Worm (Caenorhabditis elegans): ENCODE measurements around the gene ZK1236.9.

DNA sequence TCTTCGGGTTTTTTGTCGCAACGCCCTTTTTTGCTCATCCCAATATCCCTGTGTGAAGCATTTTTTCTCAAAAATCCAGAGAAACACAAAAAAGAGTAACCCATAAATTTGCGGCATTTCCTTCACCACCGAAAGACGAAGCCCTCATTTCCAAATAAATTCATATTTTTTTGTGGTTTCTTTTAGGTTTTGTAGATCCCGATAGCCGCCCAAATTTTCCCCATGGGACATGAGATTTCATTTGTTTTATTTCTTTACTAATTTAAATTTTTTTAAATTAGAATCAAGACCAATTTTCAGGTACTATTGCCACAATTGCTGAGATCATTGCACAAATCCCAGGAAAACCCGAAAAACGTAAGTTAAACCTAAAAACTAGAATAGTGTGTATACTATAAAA, 31.8 kb upstream of the ZK1236.9 start, which contains the start of gene mig-39:
- no peak for TF ChIP-seq ceh-9 (tag; optimal IDR thresholded peaks at IDR 0.05)
- TF ChIP-seq hlh-30 (tag; optimal IDR thresholded peaks at IDR 0.05; ENCODE audit: insufficient read depth) = no peak
- TF ChIP-seq ceh-30 (tag; optimal IDR thresholded peaks at IDR 0.05) = no peak
- TF ChIP-seq tbx-2 (tag; optimal IDR thresholded peaks at IDR 0.05) = no peak
- no peak for TF ChIP-seq ets-4 (tag; optimal IDR thresholded peaks at IDR 0.05)
- no peak for TF ChIP-seq ceh-24 (tag; optimal IDR thresholded peaks at IDR 0.05)
- no peak for TF ChIP-seq lin-11 (tag; optimal IDR thresholded peaks at IDR 0.05)
- no peak for TF ChIP-seq C38D4.7 (GFP tag; optimal IDR thresholded peaks at IDR 0.05)
- no peak for TF ChIP-seq ama-1 (optimal IDR thresholded peaks at IDR 0.05)
- no peak for TF ChIP-seq pag-3 (tag; optimal IDR thresholded peaks at IDR 0.05; ENCODE audit: borderline replicate concordance)
- TF ChIP-seq dve-1 (tag; optimal IDR thresholded peaks at IDR 0.05) = no peak
- TF ChIP-seq fax-1 (tag; optimal IDR thresholded peaks at IDR 0.05) = no peak
